Worm (Caenorhabditis elegans) whole organism, early embryonic: ENCODE measurements around the gene F12A10.6.

Source experiments
- B0310.2 ChIP-seq: sonication (generic microtip); optimal IDR thresholded peaks from 2 replicates; lab custom pipeline; 2016; ENCODE audit warnings: mild to moderate bottlenecking, missing genetic modification characterization, missing compliant biosample characterization
- aly-1 ChIP-seq: sonication (generic microtip); optimal IDR thresholded peaks from 2 replicates; lab custom pipeline; 2016; ENCODE audit warnings: missing genetic modification characterization, missing compliant biosample characterization
- ama-1 ChIP-seq: fragments of 150-350 bp; optimal IDR thresholded peaks from 2 replicates; lab custom pipeline; 2014
- ceh-13 ChIP-seq: fragments of 200-800 bp; sonication (Bioruptor generic); optimal IDR thresholded peaks from 2 replicates; lab custom pipeline; 2018; ENCODE audit warnings: mild to moderate bottlenecking, missing genetic modification characterization, missing compliant biosample characterization
- ets-7 ChIP-seq: sonication (generic microtip); optimal IDR thresholded peaks from 2 replicates; lab custom pipeline; 2016; ENCODE audit warnings: missing genotype, missing genetic modification characterization, missing compliant biosample characterization
- flt-1 ChIP-seq: fragments of 200-800 bp; sonication (Bioruptor generic); IDR thresholded peaks from 2 replicates; pipeline ENCODE4 v1.3.6; 2022; ENCODE audit warnings: missing genetic modification characterization, missing compliant biosample characterization
- pes-1 ChIP-seq: fragments of 200-800 bp; sonication (Bioruptor generic); IDR thresholded peaks from 2 replicates; pipeline ENCODE4 v1.3.6; 2022; ENCODE audit warnings: missing genetic modification reagents, missing genetic modification characterization, missing compliant biosample characterization
- scrt-1 ChIP-seq: fragments of 200-800 bp; sonication (Bioruptor generic); IDR thresholded peaks from 2 replicates; pipeline ENCODE4 v1.3.6; 2022; ENCODE audit warnings: missing genetic modification characterization, missing compliant biosample characterization
- sea-1 ChIP-seq: fragments of 200-800 bp; sonication (Bioruptor generic); conservative IDR thresholded peaks from 2 replicates; pipeline ENCODE4 v1.3.6; 2022; ENCODE audit warnings: missing genetic modification characterization, missing compliant biosample characterization
- tbx-11 ChIP-seq: fragments of 200-800 bp; sonication (Bioruptor generic); IDR thresholded peaks from 2 replicates; pipeline ENCODE4 v1.3.6; 2022; ENCODE audit warnings: missing genetic modification characterization, missing compliant biosample characterization
- tbx-37 ChIP-seq: fragments of 200-800 bp; sonication (Bioruptor generic); conservative IDR thresholded peaks from 2 replicates; pipeline ENCODE4 v1.3.6; 2022; ENCODE audit warnings: missing genetic modification reagents, missing genetic modification characterization, missing compliant biosample characterization
- tra-4 ChIP-seq: sonication (generic microtip); optimal IDR thresholded peaks from 2 replicates; lab custom pipeline; 2017; ENCODE audit warnings: missing genetic modification characterization, missing compliant biosample characterization

ce11 chrII:5503760-5504159, 9.5 kb upstream of the F12A10.6 start, which contains the start of gene cyp-44A1:
- no peak for TF ChIP-seq B0310.2 (tag; lab: Kevin White, UChicago)
- no peak for TF ChIP-seq ceh-13 (GFP tag; lab: Kevin White, UChicago)
- TF ChIP-seq tbx-11, result no peak
- no peak for TF ChIP-seq ama-1 (lab: Kevin White, UChicago)
- TF ChIP-seq tbx-37 (GFP tag; lab: Robert Waterston, UW), result no peak
- no peak for TF ChIP-seq scrt-1 (GFP tag; lab: Robert Waterston, UW)
- TF ChIP-seq tra-4, result no peak
- no peak for TF ChIP-seq pes-1 (GFP tag; lab: Robert Waterston, UW)
- no peak for TF ChIP-seq flt-1 (GFP tag; lab: Robert Waterston, UW)
- TF ChIP-seq aly-1 (tag; lab: Kevin White, UChicago), result no peak
- TF ChIP-seq ets-7 (tag; lab: Kevin White, UChicago), result no peak
- no peak for TF ChIP-seq sea-1 (GFP tag; lab: Robert Waterston, UW)
